Worm (Caenorhabditis elegans): ENCODE data around the gene ztf-14.

ztf-14 gene

DNA sequence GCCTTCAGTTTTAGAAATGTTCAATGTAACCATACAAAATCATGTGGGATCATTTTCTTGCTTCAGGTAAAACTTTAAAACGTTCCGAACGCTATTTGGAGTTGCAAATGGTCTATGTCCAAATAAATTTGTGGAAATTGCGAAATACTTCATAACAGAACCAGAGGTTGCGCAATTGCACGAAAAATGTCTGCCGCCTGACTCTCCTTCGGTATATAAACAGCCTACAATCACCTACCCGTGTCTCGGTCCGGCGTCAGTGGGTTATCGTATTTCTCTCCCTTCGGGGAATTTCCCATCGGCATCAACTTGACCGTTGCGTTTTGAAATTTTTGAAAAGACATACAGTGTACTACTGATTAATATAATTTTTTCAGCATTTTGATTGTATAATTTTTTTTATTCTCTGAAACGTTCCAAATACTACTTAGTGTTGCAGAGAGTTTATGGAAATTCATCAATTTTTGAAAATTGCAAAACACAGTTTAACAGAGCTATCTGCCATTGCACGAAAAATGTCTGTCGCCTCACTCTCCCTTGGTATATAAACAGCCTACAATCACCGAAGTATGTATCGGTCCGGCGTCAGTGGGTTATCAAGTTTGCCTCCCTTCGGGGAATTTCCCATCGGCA is 19.1 kb upstream of the ztf-14 start:
- TF ChIP-seq C16A3.4 (tag; optimal IDR thresholded peaks at IDR 0.05) (peak; percentile 65), pqm-1 (tag; optimal IDR thresholded peaks at IDR 0.05) (no peak), sup-37 (GFP tag; optimal IDR thresholded peaks at IDR 0.05) (no peak), nhr-47 (tag; optimal IDR thresholded peaks at IDR 0.05) (peak; percentile 71), lsy-2 (tag; optimal IDR thresholded peaks at IDR 0.05) (peak; percentile 6 to 53), grh-1 (GFP tag; IDR thresholded peaks at IDR 0.05) (peak; percentile 45; the same call in 1 of the 2 replicates), rnt-1 (tag; optimal IDR thresholded peaks at IDR 0.05) (peak; percentile 24), unc-62 (GFP tag; optimal IDR thresholded peaks at IDR 0.05) (no peak), lin-39 (tag; optimal IDR thresholded peaks at IDR 0.05) (no peak), unc-98 (GFP tag; IDR thresholded peaks at IDR 0.05) (no peak), zag-1 (tag; optimal IDR thresholded peaks at IDR 0.05) (no peak), nhr-76 (tag; optimal IDR thresholded peaks at IDR 0.05) (no peak), mef-2 (tag; optimal IDR thresholded peaks at IDR 0.05) (no peak), irx-1 (tag; optimal IDR thresholded peaks at IDR 0.05) (peak; percentile 67), blmp-1 (tag; optimal IDR thresholded peaks at IDR 0.05) (no peak), snu-23 (GFP tag; optimal IDR thresholded peaks at IDR 0.05) (peak; percentile 63), xbp-1 (tag; optimal IDR thresholded peaks at IDR 0.05) (no peak), unc-130 (tag; optimal IDR thresholded peaks at IDR 0.05) (peak; percentile 7), jun-1 (tag; optimal IDR thresholded peaks at IDR 0.05) (peak; percentile 51), elt-2 (tag; optimal IDR thresholded peaks at IDR 0.05) (peak; percentile 56), nhr-237 (tag; optimal IDR thresholded peaks at IDR 0.05) (no peak), elt-3 (tag; optimal IDR thresholded peaks at IDR 0.05) (peak in 3 of 6 experiments; percentile 18 to 79 (median 66)), tbx-2 (tag; optimal IDR thresholded peaks at IDR 0.05) (peak; percentile 46), nhr-71 (tag; optimal IDR thresholded peaks at IDR 0.05) (peak; percentile 61), nhr-85 (tag) (peak; percentile 82), F16B12.6 (tag; optimal IDR thresholded peaks at IDR 0.05) (no peak), nhr-19 (GFP tag; conservative IDR thresholded peaks at IDR 0.05) (peak; percentile 71), zip-4 (GFP tag; optimal IDR thresholded peaks at IDR 0.05) (peak; percentile 98), ets-5 (GFP tag; IDR thresholded peaks at IDR 0.05) (no peak), dpl-1 (GFP tag; optimal IDR thresholded peaks at IDR 0.05) (peak in 2 of 3 experiments; percentile 15 to 30), nhr-90 (tag; optimal IDR thresholded peaks at IDR 0.05; ENCODE audit: poor library complexity) (peak; percentile 87), efl-1 (optimal IDR thresholded peaks at IDR 0.05) (peak in 1 of 2 experiments; percentile 19), efl-1 (GFP tag; optimal IDR thresholded peaks at IDR 0.05 in 1 of 2) (peak in 1 of 2 experiments; percentile 95), ceh-82 (tag; optimal IDR thresholded peaks at IDR 0.05) (peak; percentile 38 to 57 (median 46)), lin-35 (GFP tag; optimal IDR thresholded peaks at IDR 0.05) (peak in 1 of 2 experiments; percentile 66), snpc-4 (tag; optimal IDR thresholded peaks at IDR 0.05) (peak; percentile 98), nhr-20 (tag; optimal IDR thresholded peaks at IDR 0.05) (peak; percentile 71), mdl-1 (tag; optimal IDR thresholded peaks at IDR 0.05) (peak in 1 of 2 experiments; percentile 50), sptf-1 (tag; optimal IDR thresholded peaks at IDR 0.05) (no peak), C04F5.9 (tag; optimal IDR thresholded peaks at IDR 0.05) (no peak), nhr-77 (tag; optimal IDR thresholded peaks at IDR 0.05) (peak; percentile 30), swsn-7 (tag; optimal IDR thresholded peaks at IDR 0.05) (peak; percentile 54), skn-1 (tag; optimal IDR thresholded peaks at IDR 0.05) (peak; percentile 83), isw-1 (GFP tag; IDR thresholded peaks at IDR 0.05) (peak; percentile 44; the same call in 1 of the 2 replicates)

DNA sequence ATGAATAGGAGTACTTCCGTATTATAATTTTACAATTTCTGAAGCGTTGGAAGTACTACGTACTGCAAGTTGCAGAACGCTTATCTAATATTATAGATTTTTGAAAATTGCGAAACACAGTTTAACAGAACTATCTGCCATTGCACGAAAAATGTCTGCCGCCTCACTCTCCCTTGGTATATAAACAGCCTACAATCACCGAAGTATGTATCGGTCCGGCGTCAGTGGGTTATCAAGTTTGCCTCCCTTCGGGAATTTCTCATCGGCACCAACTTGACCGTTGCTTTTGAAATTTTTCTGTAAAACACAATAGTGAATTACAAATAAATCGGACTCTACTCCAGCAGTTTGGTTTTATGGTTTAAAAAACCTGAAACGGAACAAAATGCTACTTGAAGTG is 18.5 kb upstream of the ztf-14 start:
- TF ChIP-seq ztf-4 (tag; optimal IDR thresholded peaks at IDR 0.05), result no peak
- no peak for TF ChIP-seq C34B4.2 (tag; optimal IDR thresholded peaks at IDR 0.05)
- peak; percentile 18 for TF ChIP-seq nhr-47 (tag; optimal IDR thresholded peaks at IDR 0.05)
- TF ChIP-seq skn-1 (tag; optimal IDR thresholded peaks at IDR 0.05), result peak; percentile 2
- TF ChIP-seq snpc-4 (tag; optimal IDR thresholded peaks at IDR 0.05), result peak; percentile 95
- TF ChIP-seq nhr-19 (GFP tag; conservative IDR thresholded peaks at IDR 0.05), result 0 out of 2 replicates have a peak, but pooled peaks have one; percentile 7
- peak; percentile 35 for TF ChIP-seq elt-2 (tag; optimal IDR thresholded peaks at IDR 0.05)
- TF ChIP-seq nhr-20 (tag; optimal IDR thresholded peaks at IDR 0.05), result peak; percentile 0

Measured in whole organism, L1 larva.